Worm (Caenorhabditis elegans) whole organism, L2 larva: ENCODE data around the gene adt-3.

ENCODE experiments used
- C34F6.9 ChIP-seq: fragments of 150-350 bp; optimal IDR thresholded peaks from 2 replicates; lab custom pipeline; 2014; ENCODE audit warnings: missing biosample characterization, missing genetic modification characterization
- R02D3.7 ChIP-seq: fragments of 150-350 bp; optimal IDR thresholded peaks from 2 replicates; lab custom pipeline; 2014; ENCODE audit warnings: missing biosample characterization, missing genetic modification characterization
- Y55F3AM.14 ChIP-seq: fragments of 200-800 bp; sonication (Bioruptor generic); optimal IDR thresholded peaks from 2 replicates; lab custom pipeline; 2018; ENCODE audit warnings: mild to moderate bottlenecking, missing genetic modification characterization, missing compliant biosample characterization
- ZK546.5 ChIP-seq: sonication (generic microtip); optimal IDR thresholded peaks from 2 replicates; lab custom pipeline; 2017; ENCODE audit warnings: missing biosample characterization, missing genetic modification characterization
- aly-2 ChIP-seq: fragments of 150-350 bp; optimal IDR thresholded peaks from 2 replicates; lab custom pipeline; 2014; ENCODE audit warnings: missing biosample characterization, missing genetic modification characterization
- ceh-16 ChIP-seq: fragments of 150-350 bp; optimal IDR thresholded peaks from 2 replicates; lab custom pipeline; 2014; ENCODE audit warnings: missing biosample characterization, missing genetic modification characterization
- crh-2 ChIP-seq: sonication (generic microtip); optimal IDR thresholded peaks from 2 replicates; lab custom pipeline; 2017; ENCODE audit warnings: missing biosample characterization, missing genetic modification characterization
- elt-1 ChIP-seq: fragments of 150-350 bp; optimal IDR thresholded peaks from 2 replicates; lab custom pipeline; 2014; ENCODE audit warnings: missing biosample characterization, missing genetic modification characterization
- elt-3 ChIP-seq: sonication (generic microtip); optimal IDR thresholded peaks from 2 replicates; lab custom pipeline; 2017; ENCODE audit warnings: missing biosample characterization, missing genetic modification characterization
- fos-1 ChIP-seq: fragments of 150-350 bp; optimal IDR thresholded peaks from 2 replicates; lab custom pipeline; 2014; ENCODE audit warnings: missing biosample characterization, missing genetic modification characterization
- gmeb-1 ChIP-seq: fragments of 150-350 bp; optimal IDR thresholded peaks from 2 replicates; lab custom pipeline; 2014; ENCODE audit warnings: missing biosample characterization, missing genetic modification characterization
- lin-11 ChIP-seq: fragments of 150-350 bp; sonication (generic microtip); optimal IDR thresholded peaks from 2 replicates; lab custom pipeline; 2014; ENCODE audit warnings: missing biosample characterization, missing genetic modification characterization, inconsistent platforms, mixed read lengths
- mab-5 ChIP-seq: fragments of 150-350 bp; optimal IDR thresholded peaks from 2 replicates; lab custom pipeline; 2014; ENCODE audit warnings: missing biosample characterization, missing genetic modification characterization
- mbf-1 ChIP-seq: sonication (generic microtip); optimal IDR thresholded peaks from 2 replicates; lab custom pipeline; 2017; ENCODE audit warnings: missing biosample characterization, missing genetic modification characterization
- mdl-1 ChIP-seq, 2 experiments: fragments of 150-350 bp in 1 of 2; sonication (generic microtip) in 1 of 2; optimal IDR thresholded peaks; 2 replicates each; lab custom pipeline; 2017; ENCODE audit warnings: missing biosample characterization in 2 of 2, missing genetic modification characterization in 2 of 2
- nhr-10 ChIP-seq: sonication (generic microtip); optimal IDR thresholded peaks from 2 replicates; lab custom pipeline; 2017; ENCODE audit warnings: missing biosample characterization, missing genetic modification characterization
- nhr-11 ChIP-seq: fragments of 150-350 bp; optimal IDR thresholded peaks from 2 replicates; lab custom pipeline; 2014; ENCODE audit warnings: missing biosample characterization, missing genetic modification characterization
- nhr-12 ChIP-seq: fragments of 150-350 bp; optimal IDR thresholded peaks from 2 replicates; lab custom pipeline; 2014; ENCODE audit warnings: missing biosample characterization, missing genetic modification characterization
- nhr-129 ChIP-seq: fragments of 150-350 bp; optimal IDR thresholded peaks from 2 replicates; lab custom pipeline; 2014; ENCODE audit warnings: missing biosample characterization, missing genetic modification characterization
- nhr-21 ChIP-seq: fragments of 150-350 bp; optimal IDR thresholded peaks from 2 replicates; lab custom pipeline; 2014; ENCODE audit warnings: missing biosample characterization, missing genetic modification characterization
- nhr-25 ChIP-seq: fragments of 150-350 bp; sonication (generic microtip); optimal IDR thresholded peaks from 3 replicates; lab custom pipeline; 2014; ENCODE audit warnings: missing biosample characterization, missing genetic modification characterization
- nhr-77 ChIP-seq: fragments of 150-350 bp; optimal IDR thresholded peaks from 2 replicates; lab custom pipeline; 2014; ENCODE audit warnings: missing biosample characterization, missing genetic modification characterization
- sma-3 ChIP-seq: sonication (generic microtip); optimal IDR thresholded peaks from 2 replicates; lab custom pipeline; 2016; ENCODE audit warnings: missing genetic modification reagents, missing genetic modification characterization, missing compliant biosample characterization
- sma-9 ChIP-seq, 2 experiments: fragments of 150-350 bp in 1 of 2; sonication (generic microtip) in 1 of 2; optimal IDR thresholded peaks; 2 replicates each; lab custom pipeline; 2014 to 2016; ENCODE audit warnings: missing genetic modification characterization in 2 of 2, mild to moderate bottlenecking in 1 of 2, missing biosample characterization in 1 of 2, missing compliant biosample characterization in 1 of 2, missing genetic modification reagents in 1 of 2, moderate library complexity in 1 of 2
- snpc-4 ChIP-seq: fragments of 150-350 bp; optimal IDR thresholded peaks from 2 replicates; lab custom pipeline; 2014; ENCODE audit warnings: missing biosample characterization, missing genetic modification characterization
- unc-55 ChIP-seq: fragments of 150-350 bp; sonication (generic microtip); optimal IDR thresholded peaks from 3 replicates; lab custom pipeline; 2014; ENCODE audit warnings: missing biosample characterization, missing genetic modification reagents, missing genetic modification characterization
- unc-62 ChIP-seq: fragments of 150-350 bp; optimal IDR thresholded peaks from 2 replicates; lab custom pipeline; 2014; ENCODE audit warnings: missing biosample characterization, missing genetic modification reagents, missing genetic modification characterization
- ztf-1 ChIP-seq: fragments of 200-800 bp; sonication (Bioruptor generic); conservative IDR thresholded peaks from 2 replicates; pipeline ENCODE4 v1.3.6; 2022; ENCODE audit warnings: missing genetic modification characterization, missing compliant biosample characterization
- ztf-4 ChIP-seq: fragments of 150-350 bp; optimal IDR thresholded peaks from 2 replicates; lab custom pipeline; 2014; ENCODE audit warnings: missing biosample characterization, missing genetic modification characterization

Gene adt-3

DNA sequence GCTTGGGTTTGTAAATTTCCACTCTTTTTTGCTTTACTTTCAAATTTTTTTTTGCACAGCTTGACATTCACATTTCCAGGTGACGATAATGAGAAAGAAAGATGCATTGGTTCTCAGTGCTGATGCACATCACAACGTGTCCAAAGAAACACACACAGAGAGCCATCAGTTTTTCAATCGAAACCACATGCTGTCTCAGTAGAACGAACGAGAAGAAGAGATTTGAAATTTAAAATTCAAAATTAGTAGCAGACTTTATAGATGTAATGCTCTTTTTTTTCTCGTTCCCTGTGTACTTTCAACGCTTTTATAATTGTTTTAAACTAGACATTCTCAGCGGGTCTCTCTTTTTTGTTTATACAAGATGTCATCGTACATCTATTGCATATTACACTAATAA lies 6.0 kb downstream of the adt-3 start:
- no peak for TF ChIP-seq ZK546.5
- TF ChIP-seq R02D3.7 (tag; lab: Kevin White, UChicago) = no peak
- TF ChIP-seq sma-3 = no peak

- no peak for TF ChIP-seq elt-3 (tag; lab: Kevin White, UChicago)
- TF ChIP-seq unc-55 (GFP tag; lab: Kevin White, UChicago) = no peak
- TF ChIP-seq sma-3 = no peak
- no peak for TF ChIP-seq ceh-16
- no peak for TF ChIP-seq gmeb-1 (tag; lab: Kevin White, UChicago)
- TF ChIP-seq nhr-11 = no peak
- TF ChIP-seq Y55F3AM.14 (GFP tag; lab: Kevin White, UChicago) = no peak
- TF ChIP-seq nhr-129 (tag; lab: Kevin White, UChicago) = no peak
These were observed 6.4 kb downstream of the adt-3 start for ce11 chrX:3937884-3938283.

DNA sequence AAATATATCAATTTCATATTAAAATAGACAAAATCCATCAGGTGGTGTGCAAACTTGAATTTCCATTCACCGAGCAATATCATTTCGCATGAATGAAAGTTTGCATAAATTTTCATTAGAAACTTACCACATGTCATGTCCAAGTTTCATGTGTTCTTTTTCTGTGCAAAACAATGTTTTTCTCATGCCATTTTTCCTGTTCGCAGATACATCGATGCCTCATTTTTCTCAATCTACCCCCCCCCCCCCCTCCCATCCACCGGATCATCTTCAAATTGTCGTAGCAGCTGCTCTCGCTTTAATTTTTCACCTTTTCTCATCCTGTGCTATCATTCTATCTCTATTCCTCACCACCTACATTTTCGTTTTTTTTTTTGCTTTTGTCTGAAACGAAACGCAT lies 7.5 kb downstream of the adt-3 start, which contains the start of gene T19D2.3:
Gene T19D2.3 (plus strand): TSS at position 301 of the 400 bp plus-strand sequence.
- TF ChIP-seq elt-3 (tag; lab: Kevin White, UChicago) (no peak), nhr-129 (tag; lab: Kevin White, UChicago) (no peak), nhr-11 (no peak), mdl-1 (tag; optimal IDR thresholded peaks at IDR 0.05; lab: Kevin White, UChicago) (no peak), nhr-21 (tag; lab: Kevin White, UChicago) (no peak), aly-2 (no peak), lin-11 (no peak), ceh-16 (no peak), ZK546.5 (no peak), R02D3.7 (tag; lab: Kevin White, UChicago) (no peak), sma-9 (GFP tag; optimal IDR thresholded peaks at IDR 0.05; lab: Kevin White, UChicago) (no peak), sma-9 (tag; optimal IDR thresholded peaks at IDR 0.05; lab: Kevin White, UChicago) (no peak), nhr-77 (tag; lab: Kevin White, UChicago) (no peak), nhr-25 (tag; lab: Kevin White, UChicago) (no peak), nhr-12 (tag; lab: Kevin White, UChicago) (no peak), ztf-4 (tag; lab: Kevin White, UChicago) (no peak)

DNA sequence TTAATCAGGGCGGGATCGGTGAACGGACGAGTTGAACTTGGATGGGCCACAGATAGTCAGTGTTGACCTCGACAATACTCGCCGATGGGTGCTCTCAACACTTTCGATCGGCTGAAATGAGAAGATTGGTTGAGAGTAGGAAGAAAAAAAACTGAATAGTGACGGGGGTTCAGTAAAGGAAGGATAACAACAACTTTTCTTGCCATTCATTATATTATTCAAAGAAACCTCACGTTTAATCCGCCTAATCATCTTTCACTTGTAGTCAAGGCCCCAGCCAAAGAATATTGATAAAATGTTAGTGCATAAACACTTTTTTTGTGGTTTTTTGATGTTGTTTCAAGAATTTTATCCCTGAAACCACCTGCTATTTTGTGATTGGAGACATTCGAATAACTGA lies 10.8 kb downstream of the adt-3 start, which contains the start of gene T19D2.13:
Gene T19D2.13 (minus strand): TSS at position 101 of the 400 bp plus-strand sequence.
- TF ChIP-seq unc-62 (GFP tag; lab: Kevin White, UChicago) (no peak), elt-1 (tag; lab: Kevin White, UChicago) (no peak), elt-3 (tag; lab: Kevin White, UChicago) (no peak), crh-2 (tag; lab: Kevin White, UChicago) (no peak), R02D3.7 (tag; lab: Kevin White, UChicago) (no peak)

ce11 chrX:3943213-3943612 lies 11.8 kb downstream of the adt-3 start, which contains the start of gene ptp-4A2:
Gene ptp-4A2, minus strand, starts transcription at chrX:3943313.
- no peak for TF ChIP-seq nhr-21 (tag; lab: Kevin White, UChicago)
- TF ChIP-seq snpc-4 (tag; lab: Kevin White, UChicago) = no peak
- no peak for TF ChIP-seq C34F6.9 (tag; lab: Kevin White, UChicago)
- no peak for TF ChIP-seq nhr-10 (tag; lab: Kevin White, UChicago)
- TF ChIP-seq ZK546.5 = no peak
- no peak for TF ChIP-seq Y55F3AM.14 (GFP tag; lab: Kevin White, UChicago)
- no peak for TF ChIP-seq nhr-11
- no peak for TF ChIP-seq mab-5
- no peak for TF ChIP-seq mdl-1 (tag; optimal IDR thresholded peaks at IDR 0.05; lab: Kevin White, UChicago)
- TF ChIP-seq ztf-1 (GFP tag; lab: Robert Waterston, UW) = no peak
- no peak for TF ChIP-seq ceh-16
- TF ChIP-seq mbf-1 (tag; lab: Kevin White, UChicago) = no peak
- TF ChIP-seq, all 48 proteins: peak for 0

ce11 chrX:3944073-3944472 lies 12.6 kb downstream of the adt-3 start:
- TF ChIP-seq mdl-1 (tag; optimal IDR thresholded peaks at IDR 0.05; lab: Kevin White, UChicago) = no peak
- TF ChIP-seq fos-1 (tag; lab: Kevin White, UChicago) = peak; percentile 41
- TF ChIP-seq nhr-129 (tag; lab: Kevin White, UChicago) = peak; percentile 27
- TF ChIP-seq elt-3 (tag; lab: Kevin White, UChicago) = no peak
- peak; percentile 15 for TF ChIP-seq C34F6.9 (tag; lab: Kevin White, UChicago)
